Worm (Caenorhabditis elegans): ENCODE results near the gene tat-6.

Gene tat-6

ce11 chrV:3163143-3163542, 34.2 kb downstream of the tat-6 start (continued):
- TF ChIP-seq ceh-44 (GFP tag; IDR thresholded peaks at IDR 0.05) (0 out of 2 replicates have a peak, but pooled peaks have one; percentile 16), nhr-48 (tag; optimal IDR thresholded peaks at IDR 0.05) (no peak), lin-15B (tag; optimal IDR thresholded peaks at IDR 0.05) (no peak), arid-1 (GFP tag; conservative IDR thresholded peaks at IDR 0.05) (peak; percentile 51; the same call in 1 of the 2 replicates), nhr-102 (tag; optimal IDR thresholded peaks at IDR 0.05) (no peak), pqm-1 (tag; optimal IDR thresholded peaks at IDR 0.05) (no peak), zfp-2 (tag; optimal IDR thresholded peaks at IDR 0.05) (no peak), unc-62 (GFP tag; optimal IDR thresholded peaks at IDR 0.05 in 1 of 2) (peak in 1 of 2 experiments; percentile 44), unc-62 (tag; optimal IDR thresholded peaks at IDR 0.05) (no peak), fos-1 (tag; optimal IDR thresholded peaks at IDR 0.05) (no peak), egl-43 (GFP tag; IDR thresholded peaks at IDR 0.05) (peak; percentile 80), madf-5 (GFP tag; IDR thresholded peaks at IDR 0.05) (peak in 1 of 2 experiments; percentile 31; a peak in 1 of 4 replicates), vab-7 (GFP tag; IDR thresholded peaks at IDR 0.05) (peak; percentile 63), aly-2 (tag; optimal IDR thresholded peaks at IDR 0.05) (no peak), F26F4.8 (GFP tag; conservative IDR thresholded peaks at IDR 0.05) (peak; percentile 71; the same call in 1 of the 2 replicates), mdt-29 (GFP tag; IDR thresholded peaks at IDR 0.05) (peak; percentile 34; the same call in 1 of the 2 replicates), ZK337.2 (GFP tag; IDR thresholded peaks at IDR 0.05) (no peak), F37D6.2 (tag; optimal IDR thresholded peaks at IDR 0.05) (no peak), set-16 (GFP tag; IDR thresholded peaks at IDR 0.05) (no peak), daf-16 (GFP tag; optimal IDR thresholded peaks at IDR 0.05) (no peak), daf-16 (tag; optimal IDR thresholded peaks at IDR 0.05) (no peak), D1046.2 (GFP tag; IDR thresholded peaks at IDR 0.05) (peak; percentile 58; the same call in 1 of the 2 replicates), lim-7 (GFP tag; IDR thresholded peaks at IDR 0.05) (peak; percentile 62; the same call in 1 of the 2 replicates), Y75B8A.6 (GFP tag; IDR thresholded peaks at IDR 0.05) (0 out of 2 replicates have a peak, but pooled peaks have one; percentile 14)

- TF ChIP-seq skn-1 (tag; optimal IDR thresholded peaks at IDR 0.05) (no peak), lin-13 (GFP tag; optimal IDR thresholded peaks at IDR 0.05) (no peak), nhr-102 (tag; optimal IDR thresholded peaks at IDR 0.05) (no peak), lir-3 (tag; optimal IDR thresholded peaks at IDR 0.05) (no peak), D1046.2 (GFP tag; IDR thresholded peaks at IDR 0.05) (no peak), daf-12 (tag; optimal IDR thresholded peaks at IDR 0.05) (no peak), egl-43 (GFP tag; IDR thresholded peaks at IDR 0.05) (no peak), zfp-2 (tag; optimal IDR thresholded peaks at IDR 0.05) (no peak), nhr-111 (GFP tag; optimal IDR thresholded peaks at IDR 0.05) (no peak), nhr-77 (tag; optimal IDR thresholded peaks at IDR 0.05) (no peak), hlh-30 (tag; optimal IDR thresholded peaks at IDR 0.05; ENCODE audit: insufficient read depth) (no peak)
Measured at ce11 chrV:3165438-3165837, 36.5 kb downstream of the tat-6 start, which contains the start of gene C36C5.14. TSS of gene C36C5.14 (minus strand) at chrV:3165538.

- no peak for TF ChIP-seq unc-39 (tag; optimal IDR thresholded peaks at IDR 0.05)
- TF ChIP-seq F44E2.7 (GFP tag; IDR thresholded peaks at IDR 0.05): no peak
- no peak for TF ChIP-seq lir-3 (tag; optimal IDR thresholded peaks at IDR 0.05)
- no peak for TF ChIP-seq snpc-1.2 (GFP tag; IDR thresholded peaks at IDR 0.05)
- TF ChIP-seq F49E8.2 (tag; optimal IDR thresholded peaks at IDR 0.05; ENCODE audit: borderline replicate concordance): no peak
- no peak for TF ChIP-seq daf-16 (GFP tag; optimal IDR thresholded peaks at IDR 0.05)
- no peak for TF ChIP-seq daf-16 (tag; optimal IDR thresholded peaks at IDR 0.05)
- no peak for TF ChIP-seq lin-38 (GFP tag; IDR thresholded peaks at IDR 0.05)
- no peak for TF ChIP-seq fkh-10 (GFP tag; optimal IDR thresholded peaks at IDR 0.05)
- TF ChIP-seq aha-1 (tag): no peak
- no peak for TF ChIP-seq ztf-11 (tag; optimal IDR thresholded peaks at IDR 0.05)
- no peak for TF ChIP-seq unc-130 (GFP tag; optimal IDR thresholded peaks at IDR 0.05)
- TF ChIP-seq F26F4.8 (GFP tag; conservative IDR thresholded peaks at IDR 0.05): no peak
- no peak for TF ChIP-seq php-3 (GFP tag; IDR thresholded peaks at IDR 0.05)
Measured at ce11 chrV:3166260-3166659, 37.4 kb downstream of the tat-6 start, which contains the start of gene C36C5.4. TSS of gene C36C5.4 (plus strand) at chrV:3166560.

Measured in whole organism, L4 larva.